Fruit fly (Drosophila melanogaster): Measurements from ENCODE around the gene unc-4.

DNA sequence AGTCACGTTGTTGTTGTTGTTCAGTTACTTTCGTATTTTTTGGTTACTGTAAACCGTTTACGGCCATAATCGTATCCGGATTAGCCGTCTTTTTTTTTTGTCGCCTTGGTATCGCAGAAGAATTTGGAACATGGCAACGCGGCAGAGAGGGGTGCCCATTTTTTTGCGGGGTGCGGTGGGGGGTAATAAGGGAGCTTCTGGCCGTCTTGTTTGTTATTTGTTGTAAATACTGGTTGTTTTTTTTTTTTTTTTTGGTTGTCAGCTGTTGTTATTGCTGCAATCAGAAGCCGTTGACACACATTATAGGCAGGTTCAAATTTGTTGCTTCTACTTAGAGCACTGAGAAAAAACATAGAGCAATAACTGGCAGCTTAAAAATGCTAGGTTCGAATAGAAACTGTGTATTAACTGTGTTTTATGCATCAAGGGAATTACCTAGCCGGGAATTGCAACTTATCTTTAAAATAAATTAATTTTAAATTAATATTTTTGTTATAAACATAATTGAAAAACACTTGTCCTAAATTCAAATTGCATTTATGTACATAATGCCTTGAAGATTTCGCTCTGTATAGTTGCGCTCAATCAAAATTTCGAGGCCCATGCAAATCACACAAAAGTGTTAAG, 44.0 kb upstream of the unc-4 start:
- no peak for TF ChIP-seq Dll (optimal IDR thresholded peaks at IDR 0.05)
- TF ChIP-seq psq (optimal IDR thresholded peaks at IDR 0.05): no peak
- no peak for TF ChIP-seq EcR (GFP tag; optimal IDR thresholded peaks at IDR 0.05)
- TF ChIP-seq usp (GFP tag; optimal IDR thresholded peaks at IDR 0.05): no peak
